Worm (Caenorhabditis elegans) whole organism, early embryonic: ENCODE results near the gene B0495.5.

ENCODE experiments used
- B0310.2 ChIP-seq: sonication (generic microtip); optimal IDR thresholded peaks from 2 replicates; lab custom pipeline; 2016; ENCODE audit warnings: mild to moderate bottlenecking, missing genetic modification characterization, missing compliant biosample characterization
- F13C5.2 ChIP-seq: sonication (generic microtip); optimal IDR thresholded peaks from 2 replicates; lab custom pipeline; 2017; ENCODE audit warnings: mild to moderate bottlenecking, missing genetic modification characterization, inconsistent platforms, missing compliant biosample characterization
- aly-1 ChIP-seq: sonication (generic microtip); optimal IDR thresholded peaks from 2 replicates; lab custom pipeline; 2016; ENCODE audit warnings: missing genetic modification characterization, missing compliant biosample characterization
- ama-1 ChIP-seq: fragments of 150-350 bp; optimal IDR thresholded peaks from 2 replicates; lab custom pipeline; 2014
- ceh-13 ChIP-seq: fragments of 200-800 bp; sonication (Bioruptor generic); optimal IDR thresholded peaks from 2 replicates; lab custom pipeline; 2018; ENCODE audit warnings: mild to moderate bottlenecking, missing genetic modification characterization, missing compliant biosample characterization
- ceh-36 ChIP-seq: sonication (generic microtip); optimal IDR thresholded peaks from 2 replicates; lab custom pipeline; 2016; ENCODE audit warnings: missing genetic modification characterization, inconsistent platforms, missing compliant biosample characterization
- ets-7 ChIP-seq: sonication (generic microtip); optimal IDR thresholded peaks from 2 replicates; lab custom pipeline; 2016; ENCODE audit warnings: missing genotype, missing genetic modification characterization, missing compliant biosample characterization
- flt-1 ChIP-seq: fragments of 200-800 bp; sonication (Bioruptor generic); IDR thresholded peaks from 2 replicates; pipeline ENCODE4 v1.3.6; 2022; ENCODE audit warnings: missing genetic modification characterization, missing compliant biosample characterization
- hmbx-1 ChIP-seq: sonication (generic microtip); optimal IDR thresholded peaks from 2 replicates; lab custom pipeline; 2016; ENCODE audit warnings: mild to moderate bottlenecking, missing genetic modification characterization, missing compliant biosample characterization
- hmg-4 ChIP-seq: fragments of 200-800 bp; sonication (Bioruptor generic); optimal IDR thresholded peaks from 2 replicates; lab custom pipeline; 2018; ENCODE audit warnings: mild to moderate bottlenecking, missing genetic modification characterization, missing compliant biosample characterization
- hnd-1 ChIP-seq: sonication (generic microtip); optimal IDR thresholded peaks from 2 replicates; lab custom pipeline; 2016; ENCODE audit warnings: missing genetic modification characterization, missing compliant biosample characterization
- pes-1 ChIP-seq: fragments of 200-800 bp; sonication (Bioruptor generic); IDR thresholded peaks from 2 replicates; pipeline ENCODE4 v1.3.6; 2022; ENCODE audit warnings: missing genetic modification reagents, missing genetic modification characterization, missing compliant biosample characterization
- scrt-1 ChIP-seq: fragments of 200-800 bp; sonication (Bioruptor generic); IDR thresholded peaks from 2 replicates; pipeline ENCODE4 v1.3.6; 2022; ENCODE audit warnings: missing genetic modification characterization, missing compliant biosample characterization
- sea-1 ChIP-seq: fragments of 200-800 bp; sonication (Bioruptor generic); conservative IDR thresholded peaks from 2 replicates; pipeline ENCODE4 v1.3.6; 2022; ENCODE audit warnings: missing genetic modification characterization, missing compliant biosample characterization
- tbx-11 ChIP-seq: fragments of 200-800 bp; sonication (Bioruptor generic); IDR thresholded peaks from 2 replicates; pipeline ENCODE4 v1.3.6; 2022; ENCODE audit warnings: missing genetic modification characterization, missing compliant biosample characterization
- tbx-37 ChIP-seq: fragments of 200-800 bp; sonication (Bioruptor generic); conservative IDR thresholded peaks from 2 replicates; pipeline ENCODE4 v1.3.6; 2022; ENCODE audit warnings: missing genetic modification reagents, missing genetic modification characterization, missing compliant biosample characterization
- tra-4 ChIP-seq: sonication (generic microtip); optimal IDR thresholded peaks from 2 replicates; lab custom pipeline; 2017; ENCODE audit warnings: missing genetic modification characterization, missing compliant biosample characterization

B0495.5 gene

ce11 chrII:7670039-7670438 is 28.3 kb downstream of the B0495.5 start:
- TF ChIP-seq hnd-1 (no peak), ceh-36 (tag; lab: Kevin White, UChicago) (no peak), aly-1 (no peak), sea-1 (GFP tag; lab: Robert Waterston, UW) (no peak), hmbx-1 (tag; lab: Kevin White, UChicago) (no peak), B0310.2 (no peak)

DNA sequence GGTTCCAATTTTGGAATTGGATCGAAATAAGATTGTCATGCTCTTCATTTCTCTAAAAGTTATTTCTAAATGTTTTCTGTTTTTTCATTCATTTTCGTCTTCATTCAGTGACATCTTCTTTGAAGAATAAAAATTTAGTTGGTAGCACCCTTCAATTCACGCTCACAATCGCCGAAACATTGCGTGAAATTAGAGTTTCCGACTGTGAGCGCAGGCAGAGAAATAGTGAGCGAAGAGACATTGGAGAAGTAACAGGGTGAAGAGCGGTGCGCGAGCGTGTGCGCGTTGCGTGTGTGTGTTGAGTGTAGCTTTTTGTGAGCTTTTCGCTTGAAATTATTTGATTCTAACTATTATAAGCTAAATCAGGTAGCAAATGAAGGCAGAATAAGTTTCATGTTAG is 28.9 kb downstream of the B0495.5 start:
- TF ChIP-seq scrt-1 (GFP tag; lab: Robert Waterston, UW): no peak
- TF ChIP-seq B0310.2: no peak
- no peak for TF ChIP-seq tbx-11
- TF ChIP-seq F13C5.2: peak; percentile 34
- TF ChIP-seq hmg-4 (GFP tag; lab: Kevin White, UChicago): peak; percentile 9
- TF ChIP-seq tbx-37 (GFP tag; lab: Robert Waterston, UW): no peak
- TF ChIP-seq hmbx-1 (tag; lab: Kevin White, UChicago): no peak
- no peak for TF ChIP-seq hnd-1

ce11 chrII:7666967-7667366 is 31.3 kb downstream of the B0495.5 start, which contains the start of gene lir-2:
TSS of gene lir-2 (plus strand) at chrII:7667267.
- no peak for TF ChIP-seq aly-1
- TF ChIP-seq ceh-13 (GFP tag; lab: Kevin White, UChicago): no peak
- TF ChIP-seq pes-1 (GFP tag; lab: Robert Waterston, UW): peak; percentile 8; the same call in 1 of the 2 replicates
- TF ChIP-seq F13C5.2: peak; percentile 7
- TF ChIP-seq hnd-1: no peak
- no peak for TF ChIP-seq tbx-11
- TF ChIP-seq tbx-37 (GFP tag; lab: Robert Waterston, UW): no peak
- TF ChIP-seq hmg-4 (GFP tag; lab: Kevin White, UChicago): no peak

ce11 chrII:7666338-7666737 is 32.0 kb downstream of the B0495.5 start:
- TF ChIP-seq pes-1 (GFP tag; lab: Robert Waterston, UW) (no peak), tra-4 (tag; lab: Kevin White, UChicago) (no peak), aly-1 (no peak), hnd-1 (no peak), flt-1 (GFP tag; lab: Robert Waterston, UW) (no peak), tbx-11 (no peak), ceh-13 (GFP tag; lab: Kevin White, UChicago) (no peak), tbx-37 (GFP tag; lab: Robert Waterston, UW) (no peak), B0310.2 (no peak), ceh-36 (tag; lab: Kevin White, UChicago) (no peak), F13C5.2 (no peak), hmbx-1 (tag; lab: Kevin White, UChicago) (no peak), sea-1 (GFP tag; lab: Robert Waterston, UW) (no peak), ama-1 (no peak)

DNA sequence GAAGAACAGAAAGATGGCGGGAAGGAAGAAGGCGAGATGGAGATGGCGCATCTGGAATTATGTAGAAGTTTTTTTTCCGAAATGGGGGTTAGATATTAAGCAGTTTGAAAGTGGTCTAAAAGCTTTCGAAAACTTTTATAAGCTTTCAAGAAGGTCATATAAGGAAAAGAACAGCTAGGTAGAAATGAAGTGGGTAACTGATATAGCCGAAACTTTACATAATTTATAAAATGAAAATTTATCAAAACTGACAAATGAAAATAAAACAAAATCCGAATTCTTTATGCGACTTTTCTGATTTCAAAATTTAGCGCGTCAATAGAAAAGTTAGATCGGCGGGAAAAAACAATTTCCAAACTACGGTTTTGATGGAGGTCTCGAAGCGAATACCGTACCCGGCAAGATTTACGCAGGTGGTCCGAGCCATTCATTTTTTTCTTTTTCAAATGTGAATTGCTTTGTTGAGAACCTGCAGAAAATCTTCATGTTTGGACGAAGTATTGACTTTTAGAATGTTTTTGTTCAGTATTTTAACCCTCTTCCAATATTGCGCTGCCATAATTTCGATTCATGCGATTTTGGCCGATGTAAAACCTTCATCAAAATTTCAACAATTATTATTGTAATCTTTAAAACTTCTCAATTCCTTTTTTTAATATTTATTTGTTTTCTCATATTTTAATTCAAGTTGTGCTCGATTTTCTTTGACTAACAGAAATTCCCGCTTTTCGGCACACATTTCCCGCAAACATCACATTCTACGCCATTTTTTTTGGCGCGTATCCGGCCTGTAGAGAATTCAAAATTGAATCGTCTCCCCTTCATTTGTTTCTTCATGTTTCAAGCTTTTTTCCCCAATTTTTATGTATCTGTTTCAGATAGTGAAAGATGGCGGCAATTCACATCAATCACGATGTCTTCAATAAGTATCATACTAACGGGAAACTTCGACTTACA is 34.3 kb downstream of the B0495.5 start, which contains the start of the genes F18A1.7 and rpa-1:
Gene F18A1.7 (minus strand): TSS at position 51 of the 957 bp plus-strand sequence.
Gene rpa-1 (plus strand): TSS at position 879 of the 957 bp plus-strand sequence.
- 0 out of 2 replicates have a peak, but pooled peaks have one; percentile 30 for TF ChIP-seq flt-1 (GFP tag; lab: Robert Waterston, UW)
- TF ChIP-seq B0310.2: no peak
- no peak for TF ChIP-seq pes-1 (GFP tag; lab: Robert Waterston, UW)
- no peak for TF ChIP-seq sea-1 (GFP tag; lab: Robert Waterston, UW)
- TF ChIP-seq F13C5.2: peak; percentile 39

ce11 chrII:7663028-7663427 is 35.3 kb downstream of the B0495.5 start:
- TF ChIP-seq tra-4 (tag; lab: Kevin White, UChicago) (no peak), pes-1 (GFP tag; lab: Robert Waterston, UW) (no peak), flt-1 (GFP tag; lab: Robert Waterston, UW) (no peak), sea-1 (GFP tag; lab: Robert Waterston, UW) (no peak), ama-1 (no peak), hnd-1 (no peak), ceh-13 (GFP tag; lab: Kevin White, UChicago) (no peak), tbx-37 (GFP tag; lab: Robert Waterston, UW) (no peak), ets-7 (tag; lab: Kevin White, UChicago) (no peak), hmg-4 (GFP tag; lab: Kevin White, UChicago) (no peak), B0310.2 (no peak), hmbx-1 (tag; lab: Kevin White, UChicago) (no peak), aly-1 (no peak)

DNA sequence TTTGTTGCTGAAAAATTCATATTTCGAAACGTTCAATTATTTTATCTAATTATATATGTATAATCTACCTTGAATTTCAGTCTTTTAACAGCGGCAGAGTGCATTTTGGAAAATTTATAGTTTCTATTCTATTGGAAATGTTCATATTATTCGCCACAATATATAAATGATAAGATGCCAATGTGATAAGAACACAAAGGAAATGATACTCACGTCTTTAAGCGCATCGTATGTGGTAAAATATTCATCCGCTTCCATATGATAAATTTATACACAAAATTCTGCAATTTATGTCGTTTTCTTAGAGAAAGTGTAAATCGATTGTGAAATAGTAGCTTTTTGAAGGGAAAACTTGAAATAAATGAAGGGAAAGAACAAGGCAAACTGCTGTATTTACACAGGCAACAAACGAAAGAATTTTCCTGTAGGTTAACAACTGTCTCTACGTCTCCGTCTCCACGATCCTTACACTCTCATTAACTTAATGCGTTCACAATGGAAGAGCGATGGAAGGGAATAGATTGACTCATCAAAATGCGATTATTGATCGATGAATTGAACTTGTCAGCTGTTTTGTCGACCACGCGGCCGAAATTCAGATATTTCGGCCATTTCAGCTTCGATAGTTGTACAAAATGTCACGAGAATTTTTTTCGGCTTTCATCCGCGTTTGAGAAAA is 36.2 kb downstream of the B0495.5 start, which contains the start of gene alfa-1:
Gene alfa-1 (minus strand): TSS at position 515 of the 679 bp plus-strand sequence.
- TF ChIP-seq hnd-1 (no peak), aly-1 (no peak), ama-1 (no peak), ceh-13 (GFP tag; lab: Kevin White, UChicago) (no peak), scrt-1 (GFP tag; lab: Robert Waterston, UW) (no peak), flt-1 (GFP tag; lab: Robert Waterston, UW) (no peak), F13C5.2 (no peak), ets-7 (tag; lab: Kevin White, UChicago) (no peak), sea-1 (GFP tag; lab: Robert Waterston, UW) (no peak), B0310.2 (no peak), hmg-4 (GFP tag; lab: Kevin White, UChicago) (no peak), ceh-36 (tag; lab: Kevin White, UChicago) (no peak)
